Worm (Caenorhabditis elegans) whole organism, L1 larva: ENCODE measurements around the gene K11E4.6.

Experiments used
- ceh-82 ChIP-seq, 3 experiments: fragments of 150-350 bp in 1 of 3; sonication (generic microtip) in 2 of 3; optimal IDR thresholded peaks; 2 replicates each; lab custom pipeline; 2014 to 2017; ENCODE audit warnings: missing biosample characterization in 3 of 3, missing genetic modification characterization in 3 of 3
- egl-27 ChIP-seq, 2 experiments: fragments of 150-350 bp in 1 of 2; sonication (generic microtip); optimal IDR thresholded peaks; 3 replicates each; lab custom pipeline; 2017 to 2018; ENCODE audit warnings: missing biosample characterization in 2 of 2, missing genetic modification characterization in 2 of 2, missing genetic modification reagents in 2 of 2
- fos-1 ChIP-seq: fragments of 150-350 bp; optimal IDR thresholded peaks from 2 replicates; lab custom pipeline; 2014; ENCODE audit warnings: missing biosample characterization, missing genetic modification characterization
- hpl-2 ChIP-seq: fragments of 150-350 bp; optimal IDR thresholded peaks from 2 replicates; lab custom pipeline; 2014; ENCODE audit warnings: missing biosample characterization, missing genetic modification reagents, missing genetic modification characterization
- lin-15B ChIP-seq: fragments of 150-350 bp; sonication (generic microtip); optimal IDR thresholded peaks from 3 replicates; lab custom pipeline; 2014; ENCODE audit warnings: missing biosample characterization, missing genetic modification characterization
- lin-35 ChIP-seq, 2 experiments: fragments of 150-350 bp; optimal IDR thresholded peaks; 2 replicates each; lab custom pipeline; 2014; ENCODE audit warnings: missing biosample characterization in 2 of 2, missing genetic modification characterization in 2 of 2, missing genetic modification reagents in 2 of 2
- lin-39 ChIP-seq: fragments of 150-350 bp; optimal IDR thresholded peaks from 2 replicates; lab custom pipeline; 2014; ENCODE audit warnings: missing biosample characterization, missing genetic modification reagents, missing genetic modification characterization
- nhr-76 ChIP-seq: sonication (generic microtip); optimal IDR thresholded peaks from 2 replicates; lab custom pipeline; 2017; ENCODE audit warnings: missing biosample characterization, missing genetic modification characterization

- TF ChIP-seq lin-39 (tag; lab: Kevin White, UChicago): no peak
- no peak for TF ChIP-seq lin-35 (GFP tag; optimal IDR thresholded peaks at IDR 0.05; lab: Kevin White, UChicago)
- TF ChIP-seq egl-27 (tag; optimal IDR thresholded peaks at IDR 0.05; lab: Kevin White, UChicago): no peak
- TF ChIP-seq lin-15B: no peak
- no peak for TF ChIP-seq fos-1 (tag; lab: Kevin White, UChicago)
- TF ChIP-seq ceh-82 (tag; optimal IDR thresholded peaks at IDR 0.05; lab: Kevin White, UChicago): no peak
- TF ChIP-seq hpl-2 (GFP tag; lab: Kevin White, UChicago): no peak
- TF ChIP-seq nhr-76 (tag; lab: Kevin White, UChicago): no peak
Observed at ce11 chrX:13775508-13775907, 51.0 kb downstream of the K11E4.6 start.
